Worm (Caenorhabditis elegans): Measurements from ENCODE around the gene fat-4.

ce11 chrIV:9849624-9850023, 50.4 kb downstream of the fat-4 start, which contains the start of gene K07F5.8:
- TF ChIP-seq egl-27 (tag; optimal IDR thresholded peaks at IDR 0.05): no peak
- TF ChIP-seq ztf-11 (tag; optimal IDR thresholded peaks at IDR 0.05): no peak
